Worm (Caenorhabditis elegans) whole organism, L4 larva: ENCODE measurements around the gene F16G10.13.

Source experiments
- ceh-82 ChIP-seq: sonication (generic microtip); optimal IDR thresholded peaks from 2 replicates; lab custom pipeline; 2017; ENCODE audit warnings: missing biosample characterization, missing genetic modification characterization
- lsy-2 ChIP-seq, 2 experiments: fragments of 150-350 bp in 1 of 2; sonication (generic microtip) in 1 of 2; optimal IDR thresholded peaks; 2 replicates each; lab custom pipeline; 2014 to 2017; ENCODE audit warnings: missing biosample characterization in 2 of 2, missing genetic modification characterization in 2 of 2
- mdt-29 ChIP-seq: fragments of 200-800 bp; sonication (Bioruptor generic); IDR thresholded peaks from 2 replicates; pipeline ENCODE4 v1.3.6; 2022; ENCODE audit warnings: missing genetic modification reagents, missing genetic modification characterization, missing compliant biosample characterization
- pha-4 ChIP-seq, 2 experiments: fragments of 150-350 bp in 1 of 2; fragments of 200-800 bp in 1 of 2; sonication (Bioruptor generic) in 1 of 2; IDR thresholded peaks in 1 of 2; optimal IDR thresholded peaks in 1 of 2; 2 replicates each; pipeline versions ENCODE4 v1.3.6 to Lab custom; 2014 to 2022; ENCODE audit warnings: missing genetic modification characterization in 2 of 2, missing genetic modification reagents in 2 of 2, missing biosample characterization in 1 of 2, missing compliant biosample characterization in 1 of 2
- zag-1 ChIP-seq: fragments of 150-350 bp; optimal IDR thresholded peaks from 2 replicates; lab custom pipeline; 2014; ENCODE audit warnings: missing biosample characterization, missing genetic modification characterization

DNA sequence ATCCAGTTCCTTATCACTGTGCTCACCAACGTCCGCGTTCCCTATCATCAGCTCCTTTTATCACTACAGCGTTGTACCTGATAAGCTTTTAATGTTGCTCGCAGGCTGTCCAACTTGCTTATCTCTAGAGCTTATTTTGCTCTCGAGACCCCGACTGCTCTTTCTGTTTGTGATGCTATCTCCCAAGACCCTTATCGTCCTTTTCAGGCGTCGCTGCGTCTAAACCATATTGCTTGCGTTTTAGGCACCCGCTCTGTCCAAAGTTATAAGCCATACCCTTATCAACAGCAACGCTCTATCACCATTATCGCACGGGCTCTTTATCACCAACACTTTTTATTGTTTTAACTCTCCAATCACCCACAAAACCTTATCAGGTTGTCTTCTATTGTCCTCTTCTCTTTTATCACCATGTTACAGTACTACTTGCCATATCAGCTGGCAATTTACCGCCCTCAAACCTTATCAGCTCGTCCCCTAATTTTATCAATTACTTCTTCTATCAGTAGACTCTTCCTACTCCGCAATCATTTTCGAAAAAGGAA lies 17.2 kb downstream of the F16G10.13 start:
- TF ChIP-seq lsy-2 (tag; optimal IDR thresholded peaks at IDR 0.05; lab: Kevin White, UChicago) (peak; percentile 89 to 94), zag-1 (no peak), mdt-29 (GFP tag; lab: Robert Waterston, UW) (peak; percentile 51; the same call in 1 of the 2 replicates), pha-4 (GFP tag; IDR thresholded peaks at IDR 0.05; lab: Robert Waterston, UW) (peak; percentile 92), pha-4 (tag; optimal IDR thresholded peaks at IDR 0.05; lab: Kevin White, UChicago) (no peak), ceh-82 (no peak)
